Worm (Caenorhabditis elegans): Measurements from ENCODE around the gene F42G4.6.
A peak's percentile ranks its signal among the peaks of the same experiment; 100 is the strongest.

Gene F42G4.6

DNA sequence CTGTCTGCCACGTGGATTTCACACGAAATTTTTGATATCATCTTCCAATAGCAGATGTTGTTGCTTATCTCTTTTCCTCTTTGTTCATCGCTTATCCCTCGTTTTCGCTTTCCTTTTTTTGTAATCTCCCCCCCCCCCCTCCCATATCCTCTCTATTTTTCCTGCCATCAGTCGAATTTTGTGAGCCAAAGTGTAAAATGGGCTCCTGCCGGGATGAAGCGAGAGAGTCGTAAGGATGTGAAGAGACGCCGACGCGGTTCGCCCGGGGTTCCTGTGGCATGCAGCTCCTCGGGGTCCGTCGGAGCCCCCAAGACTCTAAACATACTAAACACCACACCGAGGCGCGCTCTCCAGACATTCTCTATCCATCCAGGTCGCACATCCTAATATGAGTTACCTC is 22.6 kb upstream of the F42G4.6 start, which contains the start of gene zyx-1:
zyx-1 (plus strand) TSS at position 331 of the 400 bp plus-strand sequence.
- TF ChIP-seq jun-1 (tag; optimal IDR thresholded peaks at IDR 0.05) (no peak), nhr-23 (tag; optimal IDR thresholded peaks at IDR 0.05) (no peak), daf-12 (tag; optimal IDR thresholded peaks at IDR 0.05) (no peak), nhr-12 (tag; optimal IDR thresholded peaks at IDR 0.05) (no peak), fos-1 (tag; optimal IDR thresholded peaks at IDR 0.05) (no peak), skn-1 (tag; optimal IDR thresholded peaks at IDR 0.05) (no peak), ceh-9 (tag; optimal IDR thresholded peaks at IDR 0.05) (no peak), nhr-67 (tag; optimal IDR thresholded peaks at IDR 0.05) (no peak)

DNA sequence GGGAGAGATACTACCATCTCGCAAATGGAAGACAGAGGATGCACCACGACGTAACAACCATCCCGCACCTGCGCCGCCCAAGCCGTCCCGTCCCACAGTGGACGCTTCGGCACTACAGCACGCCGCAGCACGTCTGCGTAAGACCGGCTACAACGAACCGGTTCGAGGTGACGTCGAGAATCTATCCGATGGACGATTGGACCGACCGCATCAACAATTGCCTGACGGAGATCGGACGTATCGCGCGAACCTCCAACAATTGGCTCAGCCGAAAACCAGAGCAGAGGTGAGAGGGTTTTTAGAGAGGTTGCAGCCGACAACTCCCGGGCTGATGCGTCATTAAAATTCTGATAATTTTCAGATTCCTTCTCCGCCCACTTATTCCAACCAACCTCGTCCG is 20.0 kb upstream of the F42G4.6 start:
- TF ChIP-seq daf-12 (tag; optimal IDR thresholded peaks at IDR 0.05) (no peak), lin-15B (tag; optimal IDR thresholded peaks at IDR 0.05) (no peak), ceh-9 (tag; optimal IDR thresholded peaks at IDR 0.05) (no peak), nfya-1 (tag; optimal IDR thresholded peaks at IDR 0.05; ENCODE audit: insufficient read depth) (no peak), unc-39 (tag; optimal IDR thresholded peaks at IDR 0.05) (no peak), nhr-77 (tag; optimal IDR thresholded peaks at IDR 0.05) (no peak), aly-2 (tag; optimal IDR thresholded peaks at IDR 0.05) (no peak), ama-1 (optimal IDR thresholded peaks at IDR 0.05) (no peak), tbx-2 (tag; optimal IDR thresholded peaks at IDR 0.05) (no peak), pqm-1 (tag; optimal IDR thresholded peaks at IDR 0.05) (no peak), ZK546.5 (tag; optimal IDR thresholded peaks at IDR 0.05) (no peak), zag-1 (tag; optimal IDR thresholded peaks at IDR 0.05) (no peak), fkh-2 (tag; optimal IDR thresholded peaks at IDR 0.05) (no peak), nhr-28 (tag; optimal IDR thresholded peaks at IDR 0.05) (no peak)

DNA sequence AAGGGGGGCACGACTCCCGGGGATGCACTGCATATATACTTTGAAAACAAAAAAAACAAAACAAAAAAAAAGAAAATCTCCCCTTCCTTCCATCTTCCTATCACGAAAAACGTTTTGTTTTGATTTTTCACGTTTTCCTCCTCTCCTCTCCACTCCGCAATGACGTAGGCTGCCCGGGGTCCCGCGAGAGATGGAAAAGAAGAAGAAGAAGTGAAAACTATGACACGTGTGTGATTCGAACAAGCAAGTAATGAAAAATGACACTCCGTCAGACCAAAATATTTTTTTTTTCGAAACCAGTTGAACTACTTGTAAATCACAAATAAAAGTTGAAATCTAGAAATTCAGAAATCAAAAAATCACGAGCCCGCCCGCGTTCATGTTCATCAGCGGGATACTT is 13.9 kb upstream of the F42G4.6 start:
- TF ChIP-seq nhr-25 (tag; optimal IDR thresholded peaks at IDR 0.05) (no peak), nhr-28 (tag; optimal IDR thresholded peaks at IDR 0.05) (no peak), mdl-1 (tag; optimal IDR thresholded peaks at IDR 0.05) (peak; percentile 32), R02D3.7 (tag; optimal IDR thresholded peaks at IDR 0.05) (no peak), hmg-11 (tag; optimal IDR thresholded peaks at IDR 0.05) (no peak), nfya-1 (tag; optimal IDR thresholded peaks at IDR 0.05; ENCODE audit: insufficient read depth) (peak; percentile 39), daf-12 (tag; optimal IDR thresholded peaks at IDR 0.05) (no peak), lin-15B (tag; optimal IDR thresholded peaks at IDR 0.05) (no peak), unc-62 (GFP tag; optimal IDR thresholded peaks at IDR 0.05) (no peak)

DNA sequence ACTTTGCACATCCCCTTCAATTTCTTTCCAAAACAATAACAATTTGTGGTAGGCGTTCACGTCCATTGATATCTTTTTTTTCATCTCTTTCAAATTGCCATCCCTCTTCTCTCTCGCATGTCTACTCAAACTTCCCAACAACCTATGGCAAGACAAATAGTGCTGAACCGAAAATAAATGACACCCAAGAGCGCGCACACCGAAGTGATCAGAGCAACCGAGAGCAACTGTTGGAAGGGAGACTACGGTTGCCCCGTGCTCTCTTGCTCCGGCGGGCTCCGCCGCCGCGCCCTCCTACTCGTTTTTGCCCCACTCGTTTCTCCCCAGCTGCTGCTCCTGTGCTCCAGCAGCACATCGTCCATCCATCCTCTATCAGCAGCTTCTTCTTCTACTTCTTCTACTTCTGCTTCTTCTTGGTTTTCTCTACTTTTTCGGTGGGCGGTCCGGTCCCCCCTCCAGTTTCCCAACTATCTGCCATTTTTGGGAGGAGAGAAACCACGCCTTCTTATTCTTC is 12.3 kb upstream of the F42G4.6 start:
- no peak for TF ChIP-seq lsy-12 (tag; optimal IDR thresholded peaks at IDR 0.05)
- peak; percentile 47 for TF ChIP-seq elt-1 (tag; optimal IDR thresholded peaks at IDR 0.05)
- peak; percentile 84 for TF ChIP-seq lin-39 (tag; optimal IDR thresholded peaks at IDR 0.05)
- peak; percentile 6 for TF ChIP-seq egl-5 (tag; optimal IDR thresholded peaks at IDR 0.05)
- TF ChIP-seq ama-1 (optimal IDR thresholded peaks at IDR 0.05): no peak

DNA sequence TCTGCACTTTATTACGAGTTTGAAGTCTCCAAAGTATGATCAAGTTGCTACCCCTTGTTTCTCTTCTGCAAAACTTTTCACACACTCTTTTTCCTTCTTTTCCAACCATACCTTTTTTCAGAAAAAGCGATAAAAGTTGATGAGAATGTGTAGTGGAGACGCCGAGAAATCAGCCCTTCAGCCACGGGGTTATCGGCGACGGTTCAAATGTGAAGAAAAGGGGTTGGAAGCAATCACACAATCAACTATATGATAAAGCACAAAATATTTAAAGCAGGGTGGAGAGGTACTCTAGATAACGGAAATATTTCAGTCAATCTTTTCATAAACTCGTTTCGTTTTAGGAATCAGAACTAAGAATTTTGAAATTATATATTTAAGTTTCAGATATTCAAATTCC is 6.1 kb upstream of the F42G4.6 start, which contains the start of gene F42G4.5:
F42G4.5 (plus strand) TSS at position 379 of the 400 bp plus-strand sequence.
- TF ChIP-seq ceh-28 (tag; optimal IDR thresholded peaks at IDR 0.05): no peak
- TF ChIP-seq pqm-1 (tag; optimal IDR thresholded peaks at IDR 0.05): peak; percentile 81
- TF ChIP-seq elt-2 (tag; optimal IDR thresholded peaks at IDR 0.05): peak; percentile 93

DNA sequence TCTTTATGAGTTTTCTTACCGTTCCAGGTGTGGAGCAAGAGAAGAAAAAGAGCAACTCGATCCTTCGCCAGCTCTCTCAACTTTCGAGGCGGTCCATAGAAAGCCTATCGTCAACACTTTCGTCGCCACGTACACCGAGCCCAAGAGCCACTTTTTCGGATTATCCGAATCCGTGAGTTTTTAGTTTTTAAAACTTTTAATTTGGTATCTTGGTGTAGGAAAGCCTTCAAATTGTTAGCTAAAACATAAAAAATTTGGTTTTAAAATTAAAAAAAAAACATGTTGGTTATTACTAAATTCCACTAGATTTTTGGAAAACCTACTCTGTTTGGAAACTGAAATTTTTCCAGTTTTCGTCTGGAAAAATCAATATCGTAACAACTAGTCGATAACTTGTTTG is 5.4 kb upstream of the F42G4.6 start:
- TF ChIP-seq egl-27 (tag; optimal IDR thresholded peaks at IDR 0.05) (no peak), ceh-82 (tag; optimal IDR thresholded peaks at IDR 0.05) (no peak), ztf-4 (tag; optimal IDR thresholded peaks at IDR 0.05) (no peak), fkh-10 (GFP tag; optimal IDR thresholded peaks at IDR 0.05) (no peak), nhr-28 (tag; optimal IDR thresholded peaks at IDR 0.05) (no peak), fkh-2 (tag; optimal IDR thresholded peaks at IDR 0.05) (no peak), R02D3.7 (tag; optimal IDR thresholded peaks at IDR 0.05) (no peak), nfya-1 (tag; optimal IDR thresholded peaks at IDR 0.05; ENCODE audit: insufficient read depth) (no peak), ama-1 (optimal IDR thresholded peaks at IDR 0.05) (no peak), ceh-28 (tag; optimal IDR thresholded peaks at IDR 0.05) (no peak), pha-4 (tag; optimal IDR thresholded peaks at IDR 0.05) (no peak), zag-1 (tag; optimal IDR thresholded peaks at IDR 0.05) (no peak)
